Worm (Caenorhabditis elegans) whole organism, L4 larva: ENCODE results near the gene sri-77.

Source experiments
- D1046.2 ChIP-seq: fragments of 200-800 bp; sonication (Bioruptor generic); IDR thresholded peaks from 2 replicates; pipeline ENCODE4 v1.3.6; 2022; ENCODE audit warnings: missing genetic modification characterization, missing compliant biosample characterization
- F10B5.3 ChIP-seq: sonication (generic microtip); optimal IDR thresholded peaks from 2 replicates; lab custom pipeline; 2016; ENCODE audit warnings: mild to moderate bottlenecking, missing genetic modification characterization, missing compliant biosample characterization
- F44E2.7 ChIP-seq: fragments of 200-800 bp; sonication (Bioruptor generic); IDR thresholded peaks from 2 replicates; pipeline ENCODE4 v2.1.2; 2022; ENCODE audit warnings: missing genetic modification characterization, missing compliant biosample characterization
- R02D3.7 ChIP-seq: fragments of 150-350 bp; sonication (generic microtip); optimal IDR thresholded peaks from 3 replicates; lab custom pipeline; 2014; ENCODE audit warnings: missing biosample characterization, missing genetic modification characterization
- Y105C5A.15 ChIP-seq: fragments of 200-800 bp; sonication (Bioruptor generic); IDR thresholded peaks from 2 replicates; pipeline ENCODE4 v1.3.6; 2022; ENCODE audit warnings: missing genetic modification characterization, missing compliant biosample characterization
- Y48G9A.11 ChIP-seq: fragments of 200-800 bp; sonication (Bioruptor generic); IDR thresholded peaks from 2 replicates; pipeline ENCODE4 v1.3.6; 2022; ENCODE audit warnings: missing genetic modification reagents, missing genetic modification characterization, missing compliant biosample characterization
- ZK337.2 ChIP-seq: fragments of 200-800 bp; sonication (Bioruptor generic); IDR thresholded peaks from 2 replicates; pipeline ENCODE4 v1.3.6; 2022; ENCODE audit warnings: missing genetic modification reagents, missing genetic modification characterization, missing compliant biosample characterization
- ZK546.5 ChIP-seq, 2 experiments: sonication (generic microtip); optimal IDR thresholded peaks; 2 replicates each; lab custom pipeline; 2017; ENCODE audit warnings: missing biosample characterization in 2 of 2, missing genetic modification characterization in 2 of 2
- arid-1 ChIP-seq: fragments of 200-800 bp; sonication (Bioruptor generic); conservative IDR thresholded peaks from 2 replicates; pipeline ENCODE4 v1.3.6; 2022; ENCODE audit warnings: missing genetic modification reagents, missing genetic modification characterization, missing compliant biosample characterization
- ceh-20 ChIP-seq: fragments of 200-800 bp; sonication (Bioruptor generic); IDR thresholded peaks from 2 replicates; pipeline ENCODE4 v1.3.6; 2022; ENCODE audit warnings: missing genetic modification reagents, missing genetic modification characterization, missing compliant biosample characterization
- ces-1 ChIP-seq: fragments of 150-350 bp; sonication (generic microtip); optimal IDR thresholded peaks from 4 replicates; lab custom pipeline; 2014; ENCODE audit warnings: missing biosample characterization, missing genetic modification reagents, missing genetic modification characterization
- daf-12 ChIP-seq: fragments of 150-350 bp; optimal IDR thresholded peaks from 2 replicates; lab custom pipeline; 2014; ENCODE audit warnings: missing biosample characterization, missing genetic modification reagents, missing genetic modification characterization
- daf-16 ChIP-seq, 3 experiments: sonication (generic microtip); optimal IDR thresholded peaks; 2 replicates each; lab custom pipeline; 2016 to 2017; ENCODE audit warnings: missing genetic modification characterization in 3 of 3, missing genetic modification reagents in 3 of 3, mild to moderate bottlenecking in 2 of 3, missing compliant biosample characterization in 2 of 3, missing biosample characterization in 1 of 3, moderate library complexity in 1 of 3
- daf-8 ChIP-seq: fragments of 200-800 bp; sonication (Bioruptor generic); IDR thresholded peaks from 2 replicates; pipeline ENCODE4 v1.3.6; 2022; ENCODE audit warnings: missing genetic modification characterization, missing compliant biosample characterization
- dmd-6 ChIP-seq: fragments of 200-800 bp; sonication (Bioruptor generic); IDR thresholded peaks from 2 replicates; pipeline ENCODE4 v1.3.6; 2022; ENCODE audit warnings: missing genetic modification reagents, missing genetic modification characterization, missing compliant biosample characterization
- dmd-8 ChIP-seq: fragments of 200-800 bp; sonication (Bioruptor generic); IDR thresholded peaks from 2 replicates; pipeline ENCODE4 v1.3.6; 2022; ENCODE audit warnings: missing genetic modification characterization, missing compliant biosample characterization
- dpl-1 ChIP-seq: fragments of 150-350 bp; optimal IDR thresholded peaks from 2 replicates; lab custom pipeline; 2014; ENCODE audit warnings: missing biosample characterization, missing genetic modification reagents, missing genetic modification characterization
- egl-43 ChIP-seq: fragments of 200-800 bp; sonication (Bioruptor generic); IDR thresholded peaks from 2 replicates; pipeline ENCODE4 v1.3.6; 2022; ENCODE audit warnings: missing genetic modification reagents, missing genetic modification characterization, missing compliant biosample characterization
- hif-1 ChIP-seq, 2 experiments: sonication (generic microtip); optimal IDR thresholded peaks; 2 replicates each; lab custom pipeline; 2016 to 2017; ENCODE audit warnings: missing compliant biosample characterization in 2 of 2, missing genetic modification characterization in 2 of 2, missing genetic modification reagents in 2 of 2, missing genotype in 2 of 2, mild to moderate bottlenecking in 1 of 2
- hlh-11 ChIP-seq: fragments of 200-800 bp; sonication (Bioruptor generic); optimal IDR thresholded peaks from 2 replicates; lab custom pipeline; 2018; ENCODE audit warnings: mild to moderate bottlenecking, missing genetic modification characterization, missing compliant biosample characterization
- hlh-30 ChIP-seq: sonication (generic microtip); optimal IDR thresholded peaks from 2 replicates; lab custom pipeline; 2017; ENCODE audit warnings: antibody characterized with exemption, mild to moderate bottlenecking, missing genetic modification characterization, missing compliant biosample characterization; ENCODE audit not compliant: insufficient read depth
- lin-1 ChIP-seq: fragments of 200-800 bp; sonication (Bioruptor generic); IDR thresholded peaks from 2 replicates; pipeline ENCODE4 v1.3.6; 2022; ENCODE audit warnings: missing genetic modification reagents, missing genetic modification characterization, missing compliant biosample characterization
- lin-38 ChIP-seq: fragments of 200-800 bp; sonication (Bioruptor generic); IDR thresholded peaks from 2 replicates; pipeline ENCODE4 v1.3.6; 2022; ENCODE audit warnings: missing genetic modification reagents, missing genetic modification characterization, missing compliant biosample characterization
- lsy-2 ChIP-seq, 2 experiments: fragments of 150-350 bp in 1 of 2; sonication (generic microtip) in 1 of 2; optimal IDR thresholded peaks; 2 replicates each; lab custom pipeline; 2014 to 2017; ENCODE audit warnings: missing biosample characterization in 2 of 2, missing genetic modification characterization in 2 of 2
- madf-9 ChIP-seq: fragments of 200-800 bp; sonication (Bioruptor generic); conservative IDR thresholded peaks from 2 replicates; pipeline ENCODE4 v1.3.6; 2022; ENCODE audit warnings: missing genetic modification reagents, missing genetic modification characterization, missing compliant biosample characterization
- mdl-1 ChIP-seq, 2 experiments: fragments of 150-350 bp in 1 of 2; sonication (generic microtip) in 1 of 2; optimal IDR thresholded peaks; 2 replicates each; lab custom pipeline; 2014 to 2017; ENCODE audit warnings: missing biosample characterization in 2 of 2, missing genetic modification characterization in 2 of 2
- mdt-29 ChIP-seq: fragments of 200-800 bp; sonication (Bioruptor generic); IDR thresholded peaks from 2 replicates; pipeline ENCODE4 v1.3.6; 2022; ENCODE audit warnings: missing genetic modification reagents, missing genetic modification characterization, missing compliant biosample characterization
- mxl-2 ChIP-seq: fragments of 200-800 bp; sonication (Bioruptor generic); conservative IDR thresholded peaks from 2 replicates; pipeline ENCODE4 v1.3.6; 2022; ENCODE audit warnings: missing genetic modification reagents, missing genetic modification characterization, missing compliant biosample characterization
- mxl-3 ChIP-seq: fragments of 200-800 bp; sonication (Bioruptor generic); optimal IDR thresholded peaks from 2 replicates; lab custom pipeline; 2018; ENCODE audit warnings: mild to moderate bottlenecking, missing genetic modification characterization, missing compliant biosample characterization
- nhr-10 ChIP-seq: fragments of 150-350 bp; optimal IDR thresholded peaks from 2 replicates; lab custom pipeline; 2014; ENCODE audit warnings: missing biosample characterization, missing genetic modification characterization
- nhr-237 ChIP-seq: sonication (generic microtip); optimal IDR thresholded peaks from 2 replicates; lab custom pipeline; 2017; ENCODE audit warnings: missing biosample characterization, missing genetic modification characterization
- nhr-25 ChIP-seq: sonication (generic microtip); optimal IDR thresholded peaks from 2 replicates; lab custom pipeline; 2017; ENCODE audit warnings: missing genetic modification characterization, mild to moderate bottlenecking, missing compliant biosample characterization, antibody characterized with exemption, moderate library complexity, borderline replicate concordance; ENCODE audit not compliant: insufficient read depth
- nhr-28 ChIP-seq: fragments of 150-350 bp; optimal IDR thresholded peaks from 2 replicates; lab custom pipeline; 2014; ENCODE audit warnings: missing biosample characterization, missing genetic modification characterization
- nhr-42 ChIP-seq: fragments of 200-800 bp; sonication (Bioruptor generic); IDR thresholded peaks from 2 replicates; pipeline ENCODE4 v1.3.6; 2022; ENCODE audit warnings: missing genetic modification characterization, missing compliant biosample characterization
- nhr-48 ChIP-seq: sonication (generic microtip); optimal IDR thresholded peaks from 2 replicates; lab custom pipeline; 2016; ENCODE audit warnings: mild to moderate bottlenecking, missing genetic modification characterization, missing compliant biosample characterization
- nhr-6 ChIP-seq: fragments of 150-350 bp; optimal IDR thresholded peaks from 2 replicates; lab custom pipeline; 2014; ENCODE audit warnings: missing biosample characterization, missing genetic modification characterization
- pha-4 ChIP-seq, 2 experiments: fragments of 150-350 bp in 1 of 2; fragments of 200-800 bp in 1 of 2; sonication (Bioruptor generic) in 1 of 2; IDR thresholded peaks in 1 of 2; optimal IDR thresholded peaks in 1 of 2; 2 replicates each; pipeline versions ENCODE4 v1.3.6 to Lab custom; 2014 to 2022; ENCODE audit warnings: missing genetic modification characterization in 2 of 2, missing genetic modification reagents in 2 of 2, missing biosample characterization in 1 of 2, missing compliant biosample characterization in 1 of 2
- sdz-12 ChIP-seq: fragments of 200-800 bp; sonication (Bioruptor generic); optimal IDR thresholded peaks from 2 replicates; lab custom pipeline; 2018; ENCODE audit warnings: mild to moderate bottlenecking, missing genetic modification characterization, missing compliant biosample characterization
- skn-1 ChIP-seq: fragments of 150-350 bp; optimal IDR thresholded peaks from 2 replicates; lab custom pipeline; 2014; ENCODE audit warnings: missing biosample characterization, missing genetic modification characterization
- spr-1 ChIP-seq: sonication (generic microtip); optimal IDR thresholded peaks from 2 replicates; lab custom pipeline; 2016; ENCODE audit warnings: mild to moderate bottlenecking, missing genetic modification characterization, missing compliant biosample characterization
- spr-3 ChIP-seq: fragments of 200-800 bp; sonication (Bioruptor generic); optimal IDR thresholded peaks from 2 replicates; lab custom pipeline; 2018; ENCODE audit warnings: mild to moderate bottlenecking, missing genetic modification characterization, missing compliant biosample characterization
- tra-1 ChIP-seq: fragments of 200-800 bp; sonication (Bioruptor generic); IDR thresholded peaks from 2 replicates; pipeline ENCODE4 v1.3.6; 2022; ENCODE audit warnings: missing genetic modification reagents, missing genetic modification characterization, missing compliant biosample characterization
- unc-39 ChIP-seq: sonication (generic microtip); optimal IDR thresholded peaks from 2 replicates; lab custom pipeline; 2017; ENCODE audit warnings: missing biosample characterization, missing genetic modification characterization
- zag-1 ChIP-seq: fragments of 150-350 bp; optimal IDR thresholded peaks from 2 replicates; lab custom pipeline; 2014; ENCODE audit warnings: missing biosample characterization, missing genetic modification characterization
- zfp-2 ChIP-seq: sonication (generic microtip); optimal IDR thresholded peaks from 2 replicates; lab custom pipeline; 2016; ENCODE audit warnings: mild to moderate bottlenecking, missing genetic modification characterization, missing compliant biosample characterization

Gene sri-77

ce11 chrII:2605319-2605718 lies at the start of gene sri-77:
TSS of gene sri-77 (minus strand) at chrII:2605419.
- TF ChIP-seq zag-1 (tag; lab: Kevin White, UChicago) (no peak), ces-1 (GFP tag; lab: Kevin White, UChicago) (no peak), nhr-42 (no peak), nhr-25 (tag; lab: Kevin White, UChicago) (no peak), mdl-1 (tag; optimal IDR thresholded peaks at IDR 0.05; lab: Kevin White, UChicago) (no peak), nhr-10 (no peak)

ce11 chrII:2649539-2649938 lies 44.3 kb upstream of the sri-77 start, which contains the start of the genes F22E5.13 and F22E5.6:
TSS of gene F22E5.13 (minus strand) at chrII:2649639.
TSS of gene F22E5.6 (plus strand) at chrII:2649835.
- no peak for TF ChIP-seq nhr-28 (tag; lab: Kevin White, UChicago)
- TF ChIP-seq tra-1 (GFP tag; lab: Robert Waterston, UW): no peak
- TF ChIP-seq mdl-1 (tag; optimal IDR thresholded peaks at IDR 0.05; lab: Kevin White, UChicago): no peak
- TF ChIP-seq daf-16 (GFP tag; optimal IDR thresholded peaks at IDR 0.05; lab: Kevin White, UChicago): no peak
- TF ChIP-seq daf-16 (tag; optimal IDR thresholded peaks at IDR 0.05; lab: Kevin White, UChicago): no peak
- TF ChIP-seq nhr-237: no peak
- TF ChIP-seq ZK337.2: no peak
- TF ChIP-seq F10B5.3 (tag; lab: Kevin White, UChicago): no peak
- no peak for TF ChIP-seq hlh-30 (tag; lab: Kevin White, UChicago)

- TF ChIP-seq sdz-12 (GFP tag; lab: Kevin White, UChicago) (no peak), lsy-2 (tag; optimal IDR thresholded peaks at IDR 0.05; lab: Kevin White, UChicago) (no peak), nhr-28 (tag; lab: Kevin White, UChicago) (peak; percentile 0), mdl-1 (tag; optimal IDR thresholded peaks at IDR 0.05; lab: Kevin White, UChicago) (no peak), R02D3.7 (tag; lab: Kevin White, UChicago) (no peak), pha-4 (GFP tag; IDR thresholded peaks at IDR 0.05; lab: Robert Waterston, UW) (no peak), pha-4 (tag; optimal IDR thresholded peaks at IDR 0.05; lab: Kevin White, UChicago) (no peak), D1046.2 (GFP tag; lab: Robert Waterston, UW) (no peak), skn-1 (tag; lab: Kevin White, UChicago) (no peak), lin-38 (GFP tag; lab: Robert Waterston, UW) (no peak), unc-39 (tag; lab: Kevin White, UChicago) (no peak), mxl-3 (GFP tag; lab: Kevin White, UChicago) (no peak), daf-16 (GFP tag; optimal IDR thresholded peaks at IDR 0.05; lab: Kevin White, UChicago) (peak in 1 of 2 experiments; percentile 60), daf-16 (tag; optimal IDR thresholded peaks at IDR 0.05; lab: Kevin White, UChicago) (no peak), arid-1 (no peak), mxl-2 (GFP tag; lab: Robert Waterston, UW) (no peak), dpl-1 (GFP tag; lab: Kevin White, UChicago) (no peak), daf-8 (GFP tag; lab: Robert Waterston, UW) (no peak), zfp-2 (tag; lab: Kevin White, UChicago) (no peak), spr-1 (tag; lab: Kevin White, UChicago) (no peak), daf-12 (tag; lab: Kevin White, UChicago) (no peak), hlh-11 (tag; lab: Kevin White, UChicago) (peak; percentile 10), nhr-10 (no peak), nhr-48 (tag; lab: Kevin White, UChicago) (no peak), ceh-20 (GFP tag; lab: Robert Waterston, UW) (0 out of 2 replicates have a peak, but pooled peaks have one; percentile 19), hif-1 (tag; optimal IDR thresholded peaks at IDR 0.05; lab: Kevin White, UChicago) (no peak), ces-1 (GFP tag; lab: Kevin White, UChicago) (no peak), mdt-29 (GFP tag; lab: Robert Waterston, UW) (no peak), madf-9 (GFP tag; lab: Robert Waterston, UW) (no peak), egl-43 (GFP tag; lab: Robert Waterston, UW) (no peak), Y105C5A.15 (no peak), F44E2.7 (GFP tag; lab: Robert Waterston, UW) (no peak), ZK546.5 (tag; optimal IDR thresholded peaks at IDR 0.05; lab: Kevin White, UChicago) (no peak), dmd-6 (GFP tag; lab: Robert Waterston, UW) (no peak), nhr-6 (no peak), spr-3 (GFP tag; lab: Kevin White, UChicago) (no peak), dmd-8 (no peak), Y48G9A.11 (no peak), ZK337.2 (no peak), lin-1 (no peak)
Measured at ce11 chrII:2649015-2649414, 43.8 kb upstream of the sri-77 start.
